Worm (Caenorhabditis elegans) whole organism, midembryonic: ENCODE results near the gene srx-67.

Source experiments
- T22C8.4 ChIP-seq: fragments of 200-800 bp; sonication (Bioruptor generic); IDR thresholded peaks from 2 replicates; pipeline ENCODE4 v1.3.6; 2022; ENCODE audit warnings: missing genetic modification characterization, missing compliant biosample characterization
- flt-1 ChIP-seq: fragments of 200-800 bp; sonication (Bioruptor generic); IDR thresholded peaks from 2 replicates; pipeline ENCODE4 v1.3.6; 2022; ENCODE audit warnings: missing genetic modification characterization, missing compliant biosample characterization
- klf-2 ChIP-seq: fragments of 200-800 bp; sonication (Bioruptor generic); conservative IDR thresholded peaks from 2 replicates; pipeline ENCODE4 v1.3.6; 2022; ENCODE audit warnings: missing genetic modification reagents, missing genetic modification characterization, missing compliant biosample characterization
- ref-1 ChIP-seq: fragments of 200-800 bp; sonication (Bioruptor generic); conservative IDR thresholded peaks from 2 replicates; pipeline ENCODE4 v1.3.6; 2022; ENCODE audit warnings: missing genetic modification reagents, missing genetic modification characterization, missing compliant biosample characterization
- tab-1 ChIP-seq: fragments of 200-800 bp; sonication (Bioruptor generic); IDR thresholded peaks from 2 replicates; pipeline ENCODE4 v1.3.6; 2022; ENCODE audit warnings: missing genetic modification characterization, missing compliant biosample characterization
- ztf-23 ChIP-seq: fragments of 200-800 bp; sonication (Bioruptor generic); IDR thresholded peaks from 2 replicates; pipeline ENCODE4 v1.3.6; 2022; ENCODE audit warnings: missing genetic modification reagents, missing genetic modification characterization, missing compliant biosample characterization
- ztf-29 ChIP-seq: fragments of 200-800 bp; sonication (Bioruptor generic); IDR thresholded peaks from 2 replicates; pipeline ENCODE4 v1.3.6; 2022; ENCODE audit warnings: missing genetic modification reagents, missing genetic modification characterization, missing compliant biosample characterization

DNA sequence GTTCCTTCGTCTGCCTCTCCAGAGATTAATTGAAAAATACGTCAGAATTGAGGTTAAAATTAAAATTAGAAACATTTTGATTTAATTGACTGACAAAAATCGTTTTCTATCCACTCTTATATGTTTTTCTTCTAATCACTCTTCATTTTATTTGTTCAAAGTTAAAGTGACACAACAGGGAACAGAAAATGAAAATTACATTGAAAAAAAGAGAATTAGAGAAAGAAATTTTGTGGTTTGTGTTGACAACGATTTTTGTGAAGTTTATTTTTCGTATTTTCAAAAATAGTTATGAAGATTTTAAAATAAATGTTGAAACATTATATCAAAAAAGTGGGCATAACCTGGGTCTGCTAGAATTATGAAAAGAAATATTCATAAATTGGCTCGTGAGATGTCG is 41.0 kb downstream of the srx-67 start, which contains the start of gene cyp-34A5:
- no peak for TF ChIP-seq ztf-23 (GFP tag; lab: Robert Waterston, UW)
- TF ChIP-seq flt-1 (GFP tag; lab: Robert Waterston, UW) = no peak
- TF ChIP-seq T22C8.4 = no peak
- TF ChIP-seq tab-1 (GFP tag; lab: Robert Waterston, UW) = no peak
- no peak for TF ChIP-seq klf-2 (GFP tag; lab: Robert Waterston, UW)
- TF ChIP-seq ztf-29 (GFP tag; lab: Robert Waterston, UW) = no peak
- TF ChIP-seq ref-1 = no peak
